Fruit fly (Drosophila melanogaster) whole organism, embryonic: ENCODE results near the gene Ced-12.
A peak's percentile ranks its signal among the peaks of the same experiment; 100 is the strongest.

Experiments used
- ATbp ChIP-seq: fragments of 200-800 bp; sonication (Bioruptor generic); optimal IDR thresholded peaks from 2 replicates; lab custom pipeline; 2017; ENCODE audit warnings: missing biosample characterization, mild to moderate bottlenecking, missing genetic modification characterization, missing genetic modification reagents
- Antp ChIP-seq: fragments of 200-800 bp; sonication (Bioruptor generic); optimal IDR thresholded peaks from 3 replicates; lab custom pipeline; 2016; ENCODE audit warnings: missing biosample characterization, missing genetic modification characterization
- CG10209 ChIP-seq: fragments of 200-800 bp; sonication (Bioruptor generic); optimal IDR thresholded peaks from 3 replicates; lab custom pipeline; 2017; ENCODE audit warnings: missing biosample characterization, mild to moderate bottlenecking, missing genetic modification characterization, missing genetic modification reagents
- CG10654 ChIP-seq: fragments of 200-800 bp; sonication (Bioruptor generic); optimal IDR thresholded peaks from 2 replicates; lab custom pipeline; 2016; ENCODE audit warnings: missing biosample characterization, missing genetic modification characterization
- CG13123 ChIP-seq: fragments of 200-800 bp; sonication (Bioruptor generic); optimal IDR thresholded peaks from 2 replicates; lab custom pipeline; 2016; ENCODE audit warnings: missing biosample characterization, missing genetic modification characterization
- CG13624 ChIP-seq: fragments of 200-800 bp; sonication (Bioruptor generic); optimal IDR thresholded peaks from 2 replicates; lab custom pipeline; 2016; ENCODE audit warnings: missing biosample characterization, missing genetic modification characterization
- CG14050 ChIP-seq: fragments of 200-800 bp; sonication (Bioruptor generic); IDR thresholded peaks from 3 replicates; pipeline ENCODE4 v1.3.6; 2022; ENCODE audit warnings: missing biosample characterization, missing genetic modification characterization
- CG14667 ChIP-seq: fragments of 200-800 bp; sonication (Bioruptor generic); IDR thresholded peaks from 2 replicates; pipeline ENCODE4 v1.3.6; 2022; ENCODE audit warnings: missing biosample characterization, missing genetic modification characterization
- CG14860 ChIP-seq: fragments of 200-800 bp; sonication (Bioruptor generic); IDR thresholded peaks from 3 replicates; pipeline ENCODE4 v1.3.6; 2022; ENCODE audit warnings: missing biosample characterization, missing genetic modification characterization; ENCODE audit not compliant: partially characterized antibody
- CG15011 ChIP-seq: fragments of 200-800 bp; sonication (Bioruptor generic); optimal IDR thresholded peaks from 3 replicates; lab custom pipeline; 2018; ENCODE audit warnings: missing biosample characterization, mild to moderate bottlenecking, missing genetic modification characterization
- CG15269 ChIP-seq: fragments of 200-800 bp; sonication (Bioruptor generic); optimal IDR thresholded peaks from 2 replicates; lab custom pipeline; 2018; ENCODE audit warnings: missing biosample characterization, mild to moderate bottlenecking, missing genetic modification characterization, moderate library complexity
- CG1603 ChIP-seq: fragments of 200-800 bp; sonication (Bioruptor generic); optimal IDR thresholded peaks from 2 replicates; lab custom pipeline; 2019; ENCODE audit warnings: missing biosample characterization, mild to moderate bottlenecking, missing genetic modification characterization, moderate library complexity
- CG2116 ChIP-seq: fragments of 200-800 bp; sonication (Bioruptor generic); optimal IDR thresholded peaks from 3 replicates; lab custom pipeline; 2018; ENCODE audit warnings: missing biosample characterization, mild to moderate bottlenecking, missing genetic modification characterization
- CG32772 ChIP-seq: fragments of 200-800 bp; sonication (Bioruptor generic); IDR thresholded peaks from 2 replicates; pipeline ENCODE4 v1.3.6; 2022; ENCODE audit warnings: missing biosample characterization, missing genetic modification characterization
- CG33213 ChIP-seq: fragments of 200-800 bp; sonication (Bioruptor generic); optimal IDR thresholded peaks from 3 replicates; lab custom pipeline; 2016; ENCODE audit warnings: missing biosample characterization, missing genetic modification characterization
- CG4424 ChIP-seq: fragments of 200-800 bp; sonication (Bioruptor generic); optimal IDR thresholded peaks from 3 replicates; lab custom pipeline; 2016; ENCODE audit warnings: missing biosample characterization, missing genetic modification characterization
- CG4707 ChIP-seq: fragments of 200-800 bp; sonication (Bioruptor generic); optimal IDR thresholded peaks from 2 replicates; lab custom pipeline; 2018; ENCODE audit warnings: missing biosample characterization, mild to moderate bottlenecking, missing genetic modification characterization, moderate library complexity
- CG7963 ChIP-seq: fragments of 200-800 bp; sonication (Bioruptor generic); IDR thresholded peaks from 3 replicates; pipeline ENCODE4 v1.3.6; 2022; ENCODE audit warnings: missing biosample characterization, missing genetic modification characterization; ENCODE audit not compliant: partially characterized antibody
- CG8089 ChIP-seq: fragments of 200-800 bp; sonication (Bioruptor generic); optimal IDR thresholded peaks from 3 replicates; lab custom pipeline; 2016; ENCODE audit warnings: missing biosample characterization, missing genetic modification characterization
- CG8388 ChIP-seq: fragments of 200-800 bp; sonication (Bioruptor generic); optimal IDR thresholded peaks from 2 replicates; lab custom pipeline; 2019; ENCODE audit warnings: missing biosample characterization, mild to moderate bottlenecking, missing genetic modification characterization, moderate library complexity
- CG8765 ChIP-seq: fragments of 200-800 bp; sonication (Bioruptor generic); IDR thresholded peaks from 2 replicates; pipeline ENCODE4 v1.3.6; 2022; ENCODE audit warnings: missing biosample characterization, missing genetic modification characterization
- CG9727 ChIP-seq: fragments of 200-800 bp; sonication (Bioruptor generic); optimal IDR thresholded peaks from 3 replicates; lab custom pipeline; 2017; ENCODE audit warnings: missing biosample characterization, mild to moderate bottlenecking, missing genetic modification characterization
- CHES-1-like ChIP-seq: fragments of 200-800 bp; sonication (Bioruptor generic); optimal IDR thresholded peaks from 2 replicates; lab custom pipeline; 2016; ENCODE audit warnings: missing biosample characterization, missing genetic modification characterization
- CrebB ChIP-seq: fragments of 200-800 bp; sonication (Bioruptor generic); optimal IDR thresholded peaks from 3 replicates; lab custom pipeline; 2018; ENCODE audit warnings: missing biosample characterization, mild to moderate bottlenecking, missing genetic modification characterization
- D ChIP-seq, 2 experiments: fragments of 200-800 bp in 1 of 2; fragments of >200 bp in 1 of 2; sonication (Bioruptor generic) in 1 of 2; optimal IDR thresholded peaks; 2 replicates in 1 of 2; 3 replicates in 1 of 2; lab custom pipeline; 2017; ENCODE audit warnings: mild to moderate bottlenecking in 1 of 2, missing biosample characterization in 1 of 2, missing genetic modification characterization in 1 of 2, missing genetic modification reagents in 1 of 2
- Dad ChIP-seq: fragments of 200-800 bp; sonication (Bioruptor generic); optimal IDR thresholded peaks from 3 replicates; lab custom pipeline; 2016; ENCODE audit warnings: missing biosample characterization, missing genetic modification characterization
- Fer2 ChIP-seq: fragments of 200-800 bp; sonication (Bioruptor generic); optimal IDR thresholded peaks from 2 replicates; lab custom pipeline; 2018; ENCODE audit warnings: missing biosample characterization, mild to moderate bottlenecking, missing genetic modification characterization, moderate library complexity
- HLH54F ChIP-seq: fragments of 200-800 bp; sonication (Bioruptor generic); optimal IDR thresholded peaks from 3 replicates; lab custom pipeline; 2016; ENCODE audit warnings: missing biosample characterization, missing genetic modification characterization
- MBD-R2 ChIP-seq: fragments of 200-800 bp; sonication (Bioruptor generic); IDR thresholded peaks from 2 replicates; pipeline ENCODE4 v1.3.6; 2022; ENCODE audit warnings: missing biosample characterization, missing genetic modification characterization
- MESR4 ChIP-seq: fragments of 200-800 bp; sonication (Bioruptor generic); optimal IDR thresholded peaks from 2 replicates; lab custom pipeline; 2018; ENCODE audit warnings: missing biosample characterization, mild to moderate bottlenecking, missing genetic modification characterization, moderate library complexity
- Mes4 ChIP-seq: fragments of 200-800 bp; sonication (Bioruptor generic); optimal IDR thresholded peaks from 2 replicates; lab custom pipeline; 2016; ENCODE audit warnings: missing biosample characterization, missing genetic modification characterization
- Opbp ChIP-seq: fragments of 200-800 bp; sonication (Bioruptor generic); IDR thresholded peaks from 3 replicates; pipeline ENCODE4 v1.3.6; 2022; ENCODE audit warnings: missing biosample characterization, missing genetic modification characterization; ENCODE audit not compliant: partially characterized antibody
- Ptx1 ChIP-seq: fragments of 200-800 bp; sonication (Bioruptor generic); IDR thresholded peaks from 2 replicates; pipeline ENCODE4 v1.3.6; 2022; ENCODE audit warnings: missing biosample characterization, missing genetic modification characterization
- Usf ChIP-seq: fragments of 200-800 bp; sonication (Bioruptor generic); optimal IDR thresholded peaks from 2 replicates; lab custom pipeline; 2017; ENCODE audit warnings: missing genotype, missing biosample characterization, missing genetic modification characterization
- Vsx1 ChIP-seq: fragments of 200-800 bp; sonication (Bioruptor generic); optimal IDR thresholded peaks from 2 replicates; lab custom pipeline; 2017; ENCODE audit warnings: missing biosample characterization, mild to moderate bottlenecking, missing genetic modification characterization, missing genetic modification reagents
- az2 ChIP-seq: fragments of 200-800 bp; sonication (Bioruptor generic); optimal IDR thresholded peaks from 3 replicates; lab custom pipeline; 2016; ENCODE audit warnings: missing biosample characterization, missing genetic modification characterization
- bcd ChIP-seq: fragments of 200-800 bp; sonication (Bioruptor generic); optimal IDR thresholded peaks from 2 replicates; lab custom pipeline; 2017; ENCODE audit warnings: missing biosample characterization, mild to moderate bottlenecking, missing genetic modification characterization
- chif ChIP-seq, 2 experiments: fragments of 200-800 bp; sonication (Bioruptor generic); optimal IDR thresholded peaks; 3 replicates each; lab custom pipeline; 2016; ENCODE audit warnings: missing biosample characterization in 2 of 2, missing genetic modification characterization in 2 of 2
- dan ChIP-seq: fragments of 200-800 bp; sonication (Bioruptor generic); IDR thresholded peaks from 2 replicates; pipeline ENCODE4 v1.3.6; 2022; ENCODE audit warnings: missing biosample characterization, missing genetic modification characterization
- emc ChIP-seq: fragments of 200-800 bp; sonication (Bioruptor generic); optimal IDR thresholded peaks from 2 replicates; lab custom pipeline; 2016; ENCODE audit warnings: missing biosample characterization, missing genetic modification characterization
- fd3F ChIP-seq: fragments of 200-800 bp; sonication (Bioruptor generic); optimal IDR thresholded peaks from 2 replicates; lab custom pipeline; 2018; ENCODE audit warnings: missing biosample characterization, mild to moderate bottlenecking, missing genetic modification characterization, moderate library complexity
- fru ChIP-seq: fragments of >200 bp; optimal IDR thresholded peaks from 2 replicates; lab custom pipeline; 2017
- ind ChIP-seq: fragments of 200-800 bp; sonication (Bioruptor generic); optimal IDR thresholded peaks from 3 replicates; lab custom pipeline; 2016; ENCODE audit warnings: missing biosample characterization, missing genetic modification characterization
- pita ChIP-seq: fragments of 200-800 bp; sonication (Bioruptor generic); optimal IDR thresholded peaks from 2 replicates; lab custom pipeline; 2017; ENCODE audit warnings: missing biosample characterization, mild to moderate bottlenecking, missing genetic modification characterization
- pum ChIP-seq: fragments of 200-800 bp; sonication (Bioruptor generic); optimal IDR thresholded peaks from 2 replicates; lab custom pipeline; 2016; ENCODE audit warnings: missing biosample characterization, missing genetic modification characterization
- rib ChIP-seq: fragments of 200-800 bp; sonication (Bioruptor generic); IDR thresholded peaks from 2 replicates; pipeline ENCODE4 v1.3.6; 2022; ENCODE audit warnings: missing biosample characterization, missing genetic modification characterization
- schlank ChIP-seq: fragments of 200-800 bp; sonication (Bioruptor generic); optimal IDR thresholded peaks from 2 replicates; lab custom pipeline; 2018; ENCODE audit warnings: missing biosample characterization, mild to moderate bottlenecking, missing genetic modification characterization
- sisA ChIP-seq: fragments of 200-800 bp; sonication (Bioruptor generic); IDR thresholded peaks from 2 replicates; pipeline ENCODE4 v1.3.6; 2022; ENCODE audit warnings: missing biosample characterization, missing genetic modification characterization
- sob ChIP-seq: fragments of 200-800 bp; sonication (Bioruptor generic); IDR thresholded peaks from 2 replicates; pipeline ENCODE4 v1.3.6; 2022; ENCODE audit warnings: missing biosample characterization, missing genetic modification characterization
- stwl ChIP-seq: fragments of 200-800 bp; sonication (Bioruptor generic); optimal IDR thresholded peaks from 3 replicates; lab custom pipeline; 2018; ENCODE audit warnings: missing biosample characterization, mild to moderate bottlenecking, missing genetic modification characterization, moderate library complexity
- vfl ChIP-seq: fragments of 200-800 bp; sonication (Bioruptor generic); optimal IDR thresholded peaks from 2 replicates; lab custom pipeline; 2016; ENCODE audit warnings: missing biosample characterization, missing genetic modification characterization
- zen ChIP-seq: fragments of 200-800 bp; sonication (Bioruptor generic); optimal IDR thresholded peaks from 3 replicates; lab custom pipeline; 2018; ENCODE audit warnings: missing biosample characterization, mild to moderate bottlenecking, missing genetic modification characterization, moderate library complexity

Gene Ced-12

dm6 chr2L:12075850-12076249 is 21.8 kb upstream of the Ced-12 start, which contains the start of gene CG14947 (continued):
- TF ChIP-seq emc (no peak), CG14050 (GFP tag; lab: Robert Waterston, UW) (no peak), CG2116 (GFP tag; lab: Kevin White, UChicago) (no peak), pita (GFP tag; lab: Kevin White, UChicago) (no peak), CG10654 (GFP tag; lab: Kevin White, UChicago) (no peak), CG14860 (no peak), dan (GFP tag; lab: Robert Waterston, UW) (no peak), sisA (GFP tag; lab: Robert Waterston, UW) (no peak), HLH54F (GFP tag; lab: Kevin White, UChicago) (no peak), chif (GFP tag; optimal IDR thresholded peaks at IDR 0.05; lab: Kevin White, UChicago) (no peak), bcd (GFP tag; lab: Kevin White, UChicago) (no peak), az2 (GFP tag; lab: Kevin White, UChicago) (no peak), Usf (no peak), vfl (no peak), ATbp (GFP tag; lab: Kevin White, UChicago) (peak; percentile 12), zen (tag; lab: Kevin White, UChicago) (peak; percentile 30), CG1603 (no peak), CG10209 (no peak), MBD-R2 (GFP tag; lab: Robert Waterston, UW) (no peak), MESR4 (no peak), ind (GFP tag; lab: Kevin White, UChicago) (no peak), CG13624 (no peak), Mes4 (GFP tag; lab: Kevin White, UChicago) (no peak), CG15011 (no peak), CG9727 (GFP tag; lab: Kevin White, UChicago) (peak; percentile 29), Fer2 (tag; lab: Kevin White, UChicago) (no peak), CG8089 (GFP tag; lab: Kevin White, UChicago) (no peak), stwl (tag; lab: Kevin White, UChicago) (peak; percentile 17), fru (no peak), Opbp (GFP tag; lab: Robert Waterston, UW) (no peak), CG13123 (GFP tag; lab: Kevin White, UChicago) (no peak), CG4707 (GFP tag; lab: Kevin White, UChicago) (no peak), Ptx1 (0 out of 2 replicates have a peak, but pooled peaks have one; percentile 18), Antp (GFP tag; lab: Kevin White, UChicago) (no peak), CG8388 (GFP tag; lab: Kevin White, UChicago) (no peak), CG4424 (no peak), CG14667 (no peak), schlank (tag; lab: Kevin White, UChicago) (no peak), CG7963 (GFP tag; lab: Robert Waterston, UW) (no peak), CrebB (no peak), Vsx1 (GFP tag; lab: Kevin White, UChicago) (peak; percentile 43), fd3F (no peak), CG15269 (tag; lab: Kevin White, UChicago) (no peak), Dad (GFP tag; lab: Kevin White, UChicago) (no peak), pum (GFP tag; lab: Kevin White, UChicago) (no peak), CG32772 (GFP tag; lab: Robert Waterston, UW) (0 out of 2 replicates have a peak, but pooled peaks have one; percentile 17), CG8765 (GFP tag; lab: Robert Waterston, UW) (no peak), CG33213 (no peak), CHES-1-like (no peak), D (optimal IDR thresholded peaks at IDR 0.05; lab: Kevin White, UChicago) (no peak), D (GFP tag; optimal IDR thresholded peaks at IDR 0.05; lab: Kevin White, UChicago) (no peak), sob (GFP tag; lab: Robert Waterston, UW) (no peak), rib (GFP tag; lab: Robert Waterston, UW) (no peak)
